Worm (Caenorhabditis elegans): ENCODE data around the gene srj-1.

The srj-1 gene

DNA sequence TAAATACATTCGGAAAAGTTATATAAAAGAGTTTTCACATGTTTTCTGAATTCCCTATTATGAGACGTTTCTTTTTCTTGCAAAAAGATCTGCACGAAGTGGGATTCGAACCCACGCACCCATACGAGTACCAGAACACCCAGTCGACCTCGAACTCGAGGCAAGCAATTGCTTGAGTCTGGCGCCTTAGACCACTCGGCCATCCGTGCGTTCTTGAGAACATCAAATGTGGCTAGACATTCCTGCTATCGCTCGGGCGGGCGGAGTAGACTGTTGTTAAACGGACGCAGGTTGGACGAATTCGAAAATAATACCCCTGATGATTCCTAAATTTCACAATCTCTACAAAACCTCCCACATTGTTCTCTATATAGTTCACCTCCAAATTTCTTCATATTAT is 36.8 kb downstream of the srj-1 start (continued):
- TF ChIP-seq ztf-1 (GFP tag; conservative IDR thresholded peaks at IDR 0.05), result no peak
- no peak for TF ChIP-seq peb-1 (tag; optimal IDR thresholded peaks at IDR 0.05)

DNA sequence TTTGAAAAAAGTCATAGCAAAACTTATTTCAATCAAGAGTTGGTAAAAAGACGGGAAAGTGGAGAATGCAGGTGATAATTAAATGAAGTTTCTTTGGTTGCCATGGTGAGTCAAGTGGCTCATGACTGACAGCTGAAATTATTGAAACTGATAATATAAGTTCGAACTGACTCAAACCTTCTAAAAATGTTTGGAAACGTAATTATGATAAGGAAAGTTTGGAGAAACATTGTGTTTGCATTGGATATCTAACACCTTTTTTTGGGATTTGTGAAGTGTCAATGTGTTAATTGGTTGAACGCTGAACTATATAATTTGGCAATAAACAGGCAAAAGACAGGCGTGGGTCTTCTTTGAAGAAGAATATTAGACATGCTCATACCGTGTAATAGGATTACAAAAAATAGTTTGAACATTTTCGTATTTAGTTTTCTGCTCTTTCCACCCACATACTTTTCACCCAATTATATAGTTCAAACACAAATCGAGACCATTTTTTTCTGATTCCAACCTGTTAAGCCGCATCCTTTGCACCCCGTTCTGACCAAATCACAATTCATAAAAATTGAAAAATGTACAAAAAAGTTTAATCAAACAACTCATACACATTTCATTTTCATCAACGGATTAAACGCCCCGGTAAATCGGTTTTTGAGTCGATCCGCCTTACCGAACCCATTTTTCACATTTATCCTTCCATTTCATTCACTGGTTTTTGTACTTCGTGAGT is 39.7 kb downstream of the srj-1 start, which contains the start of the genes srlf-33 and srlf-32:
Gene srlf-33, minus strand, starts transcription at position 101 of the 730 bp plus-strand sequence.
Gene srlf-32, plus strand, starts transcription at position 680 of the 730 bp plus-strand sequence.
- no peak for TF ChIP-seq peb-1 (tag; optimal IDR thresholded peaks at IDR 0.05)

DNA sequence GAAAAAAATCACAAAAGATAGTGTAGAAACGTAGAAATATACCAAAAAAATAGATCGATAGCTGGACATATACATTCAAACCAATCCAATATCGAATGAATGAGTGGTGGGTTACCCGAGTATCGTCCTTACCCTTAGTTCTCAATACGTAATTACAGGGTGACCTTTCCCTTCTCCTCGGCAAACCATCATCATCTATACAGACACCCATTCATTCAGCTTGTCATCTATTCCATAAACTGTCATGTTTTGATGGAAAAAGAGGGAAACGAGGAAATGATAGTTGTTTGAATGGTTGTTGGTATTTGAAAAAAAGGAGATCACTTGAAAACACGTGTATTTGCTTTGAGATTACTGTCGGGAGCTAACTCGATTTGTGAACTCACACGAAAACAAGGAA is 41.1 kb downstream of the srj-1 start:
- TF ChIP-seq C34F6.9 (tag; optimal IDR thresholded peaks at IDR 0.05) (no peak), unc-39 (tag; optimal IDR thresholded peaks at IDR 0.05) (no peak), ZK546.5 (tag; optimal IDR thresholded peaks at IDR 0.05) (no peak), sma-9 (GFP tag; optimal IDR thresholded peaks at IDR 0.05) (no peak), sma-9 (tag; optimal IDR thresholded peaks at IDR 0.05) (no peak), ztf-11 (tag; optimal IDR thresholded peaks at IDR 0.05) (no peak), F13H6.1 (tag; optimal IDR thresholded peaks at IDR 0.05) (no peak), snpc-4 (tag; optimal IDR thresholded peaks at IDR 0.05) (no peak), aly-2 (tag; optimal IDR thresholded peaks at IDR 0.05) (no peak), nhr-11 (tag; optimal IDR thresholded peaks at IDR 0.05) (no peak), sma-3 (GFP tag; optimal IDR thresholded peaks at IDR 0.05) (no peak), blmp-1 (tag; optimal IDR thresholded peaks at IDR 0.05; ENCODE audit: insufficient read depth) (no peak), nhr-6 (tag; optimal IDR thresholded peaks at IDR 0.05) (no peak), nhr-23 (tag; optimal IDR thresholded peaks at IDR 0.05) (no peak), zag-1 (tag; optimal IDR thresholded peaks at IDR 0.05) (no peak)

DNA sequence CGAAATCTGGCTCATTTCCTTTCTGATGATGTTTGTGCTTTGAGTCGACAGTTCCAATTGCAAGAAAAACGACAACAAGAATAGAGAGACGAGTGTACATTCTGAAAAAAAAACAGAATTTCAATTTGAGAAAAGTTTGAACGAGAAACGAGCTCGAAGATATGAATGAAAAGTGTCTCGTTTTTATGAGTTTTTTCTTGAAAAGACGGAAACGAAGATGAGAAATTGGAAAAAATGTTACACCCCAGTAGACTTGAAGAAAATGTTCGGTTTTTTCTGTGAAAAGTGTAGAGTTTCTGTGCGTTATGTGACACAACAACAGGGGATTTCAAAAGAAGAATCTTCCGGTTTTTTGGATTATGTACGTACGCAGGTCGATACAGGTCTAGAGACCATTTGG is 42.2 kb downstream of the srj-1 start, which contains the start of gene srlf-31:
Gene srlf-31, minus strand, starts transcription at position 101 of the 400 bp plus-strand sequence.
- TF ChIP-seq C34F6.9 (tag; optimal IDR thresholded peaks at IDR 0.05) (no peak), unc-62 (GFP tag; optimal IDR thresholded peaks at IDR 0.05) (no peak), nhr-12 (tag; optimal IDR thresholded peaks at IDR 0.05) (no peak), lin-39 (tag; optimal IDR thresholded peaks at IDR 0.05) (no peak), dmd-4 (tag; optimal IDR thresholded peaks at IDR 0.05) (no peak), nhr-25 (tag; optimal IDR thresholded peaks at IDR 0.05) (no peak), ceh-16 (tag; optimal IDR thresholded peaks at IDR 0.05) (no peak), ztf-4 (tag; optimal IDR thresholded peaks at IDR 0.05) (no peak), ceh-82 (tag; optimal IDR thresholded peaks at IDR 0.05) (no peak), lin-11 (tag; optimal IDR thresholded peaks at IDR 0.05) (no peak)

DNA sequence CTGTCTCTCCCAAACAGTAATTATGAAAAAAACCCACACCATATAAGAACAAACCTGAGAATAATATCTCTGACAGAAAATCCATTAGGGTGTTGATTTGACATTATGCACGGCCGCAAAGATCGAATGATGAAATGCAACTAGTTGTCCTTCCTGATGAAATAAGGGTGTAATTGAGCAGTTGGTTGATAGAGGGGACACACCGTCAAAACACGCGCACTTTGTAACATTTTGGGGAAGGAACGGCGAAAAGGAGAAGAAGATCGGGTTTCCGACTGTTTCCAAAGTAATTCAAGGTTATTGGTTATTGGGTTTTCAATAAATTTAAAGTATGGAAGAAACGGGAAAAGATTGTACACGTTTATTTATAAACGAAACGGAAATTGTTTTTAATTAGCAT is 43.2 kb downstream of the srj-1 start, which contains the start of gene ZK822.1:
Gene ZK822.1, minus strand, starts transcription at position 121 of the 400 bp plus-strand sequence.
- TF ChIP-seq zag-1 (tag; optimal IDR thresholded peaks at IDR 0.05) (no peak), dmd-4 (tag; optimal IDR thresholded peaks at IDR 0.05) (no peak), ztf-4 (tag; optimal IDR thresholded peaks at IDR 0.05) (no peak), skn-1 (tag; optimal IDR thresholded peaks at IDR 0.05) (no peak), lsy-2 (tag; optimal IDR thresholded peaks at IDR 0.05) (no peak), blmp-1 (tag; optimal IDR thresholded peaks at IDR 0.05; ENCODE audit: insufficient read depth) (no peak), elt-1 (tag; optimal IDR thresholded peaks at IDR 0.05) (no peak), nhr-129 (tag; optimal IDR thresholded peaks at IDR 0.05) (no peak), ztf-1 (GFP tag; conservative IDR thresholded peaks at IDR 0.05) (no peak)

DNA sequence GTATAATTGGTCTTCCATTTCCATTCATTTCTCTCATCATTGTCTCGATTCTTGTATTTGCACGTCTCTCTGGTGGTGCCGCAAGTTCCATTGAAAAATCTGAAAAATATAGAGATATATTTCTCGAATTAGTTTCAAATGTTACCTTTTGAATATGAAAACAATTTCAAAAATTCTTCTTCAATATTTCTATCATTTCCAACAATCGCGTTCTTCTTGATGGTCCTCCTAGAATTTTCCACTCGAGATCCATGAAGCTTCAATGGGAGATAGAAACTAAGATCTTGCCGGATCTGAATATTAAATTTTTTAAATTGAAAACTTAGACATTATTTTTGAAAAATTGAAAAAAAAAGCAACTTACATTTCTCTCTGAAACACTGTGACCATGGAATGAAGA is 46.2 kb downstream of the srj-1 start:
- TF ChIP-seq blmp-1 (tag; optimal IDR thresholded peaks at IDR 0.05; ENCODE audit: insufficient read depth) (no peak), nhr-10 (tag; optimal IDR thresholded peaks at IDR 0.05) (no peak), unc-39 (tag; optimal IDR thresholded peaks at IDR 0.05) (no peak), lin-11 (tag; optimal IDR thresholded peaks at IDR 0.05) (no peak), ZK546.5 (tag; optimal IDR thresholded peaks at IDR 0.05) (no peak), dmd-4 (tag; optimal IDR thresholded peaks at IDR 0.05) (no peak), lin-13 (GFP tag; optimal IDR thresholded peaks at IDR 0.05) (no peak), ama-1 (optimal IDR thresholded peaks at IDR 0.05) (no peak), Y55F3AM.14 (GFP tag; optimal IDR thresholded peaks at IDR 0.05) (no peak), nhr-11 (tag; optimal IDR thresholded peaks at IDR 0.05) (no peak), nhr-129 (tag; optimal IDR thresholded peaks at IDR 0.05) (no peak)

All from whole organism, L2 larva.